Worm (Caenorhabditis elegans) whole organism, midembryonic: Measurements from ENCODE around the gene fil-1.

Source experiments
- T22C8.4 ChIP-seq: fragments of 200-800 bp; sonication (Bioruptor generic); IDR thresholded peaks from 2 replicates; pipeline ENCODE4 v1.3.6; 2022; ENCODE audit warnings: missing genetic modification characterization, missing compliant biosample characterization
- cog-1 ChIP-seq: sonication (generic microtip); optimal IDR thresholded peaks from 2 replicates; lab custom pipeline; 2016; ENCODE audit warnings: missing genetic modification characterization, missing compliant biosample characterization
- flt-1 ChIP-seq: fragments of 200-800 bp; sonication (Bioruptor generic); IDR thresholded peaks from 2 replicates; pipeline ENCODE4 v1.3.6; 2022; ENCODE audit warnings: missing genetic modification characterization, missing compliant biosample characterization
- klf-2 ChIP-seq: fragments of 200-800 bp; sonication (Bioruptor generic); conservative IDR thresholded peaks from 2 replicates; pipeline ENCODE4 v1.3.6; 2022; ENCODE audit warnings: missing genetic modification reagents, missing genetic modification characterization, missing compliant biosample characterization
- med-1 ChIP-seq: sonication (generic microtip); optimal IDR thresholded peaks from 2 replicates; lab custom pipeline; 2017; ENCODE audit warnings: missing genetic modification characterization, mild to moderate bottlenecking, missing compliant biosample characterization, antibody characterized with exemption, missing genetic modification reagents; ENCODE audit not compliant: insufficient read depth
- ref-1 ChIP-seq: fragments of 200-800 bp; sonication (Bioruptor generic); conservative IDR thresholded peaks from 2 replicates; pipeline ENCODE4 v1.3.6; 2022; ENCODE audit warnings: missing genetic modification reagents, missing genetic modification characterization, missing compliant biosample characterization
- tab-1 ChIP-seq: fragments of 200-800 bp; sonication (Bioruptor generic); IDR thresholded peaks from 2 replicates; pipeline ENCODE4 v1.3.6; 2022; ENCODE audit warnings: missing genetic modification characterization, missing compliant biosample characterization
- ztf-23 ChIP-seq: fragments of 200-800 bp; sonication (Bioruptor generic); IDR thresholded peaks from 2 replicates; pipeline ENCODE4 v1.3.6; 2022; ENCODE audit warnings: missing genetic modification reagents, missing genetic modification characterization, missing compliant biosample characterization
- ztf-29 ChIP-seq: fragments of 200-800 bp; sonication (Bioruptor generic); IDR thresholded peaks from 2 replicates; pipeline ENCODE4 v1.3.6; 2022; ENCODE audit warnings: missing genetic modification reagents, missing genetic modification characterization, missing compliant biosample characterization

fil-1 gene

DNA sequence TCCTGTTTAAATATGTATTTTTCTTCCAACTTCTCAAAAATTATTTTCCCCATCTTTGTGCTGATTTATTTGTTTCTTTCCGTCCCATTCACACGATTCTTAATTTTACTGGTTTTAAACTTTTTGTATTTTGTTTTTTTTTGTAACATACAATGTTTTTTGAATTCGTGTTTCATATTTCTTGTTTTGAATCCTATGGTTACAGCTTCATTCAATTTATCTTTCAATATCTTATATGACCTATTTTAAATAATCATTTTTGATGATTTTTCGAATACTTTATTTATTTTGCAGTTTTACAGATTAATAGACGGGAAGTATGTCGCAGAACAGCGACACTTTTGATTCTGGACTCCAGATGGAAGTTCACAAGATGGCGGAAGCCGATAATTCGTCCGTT, 11.2 kb downstream of the fil-1 start, which contains the start of gene hrde-2:
hrde-2 (plus strand) TSS at position 301 of the 400 bp plus-strand sequence.
- TF ChIP-seq ztf-23 (GFP tag; lab: Robert Waterston, UW) (no peak), klf-2 (no peak), cog-1 (no peak), flt-1 (GFP tag; lab: Robert Waterston, UW) (no peak), ztf-29 (no peak), ref-1 (GFP tag; lab: Robert Waterston, UW) (no peak), T22C8.4 (GFP tag; lab: Robert Waterston, UW) (no peak), med-1 (GFP tag; lab: Kevin White, UChicago) (no peak), tab-1 (GFP tag; lab: Robert Waterston, UW) (no peak)

DNA sequence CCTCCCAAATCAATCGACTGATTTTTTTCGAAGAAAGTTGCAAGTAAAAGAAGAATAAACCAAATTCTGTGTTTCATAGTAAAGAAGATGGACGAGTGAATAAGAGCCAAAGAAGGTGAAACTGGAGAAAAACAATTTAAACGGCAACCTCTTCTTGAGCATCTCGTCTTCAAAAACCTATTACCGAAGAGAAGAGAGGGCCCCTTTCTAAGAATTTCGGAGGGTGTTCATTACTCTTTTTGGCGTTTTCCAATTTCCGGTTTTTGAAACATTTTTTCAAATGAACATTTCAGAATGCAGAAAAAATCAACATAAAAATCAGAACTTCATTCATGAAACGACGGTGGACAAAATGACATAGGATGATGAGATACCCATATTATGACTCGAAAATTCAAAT, 17.9 kb downstream of the fil-1 start, which contains the start of gene nmr-2:
nmr-2 (minus strand) TSS at position 101 of the 400 bp plus-strand sequence.
- TF ChIP-seq tab-1 (GFP tag; lab: Robert Waterston, UW) = no peak
- no peak for TF ChIP-seq ztf-23 (GFP tag; lab: Robert Waterston, UW)
- TF ChIP-seq cog-1 = no peak
- no peak for TF ChIP-seq T22C8.4 (GFP tag; lab: Robert Waterston, UW)
- no peak for TF ChIP-seq med-1 (GFP tag; lab: Kevin White, UChicago)
- TF ChIP-seq klf-2 = no peak
- no peak for TF ChIP-seq ref-1 (GFP tag; lab: Robert Waterston, UW)
- TF ChIP-seq flt-1 (GFP tag; lab: Robert Waterston, UW) = no peak
- no peak for TF ChIP-seq ztf-29

DNA sequence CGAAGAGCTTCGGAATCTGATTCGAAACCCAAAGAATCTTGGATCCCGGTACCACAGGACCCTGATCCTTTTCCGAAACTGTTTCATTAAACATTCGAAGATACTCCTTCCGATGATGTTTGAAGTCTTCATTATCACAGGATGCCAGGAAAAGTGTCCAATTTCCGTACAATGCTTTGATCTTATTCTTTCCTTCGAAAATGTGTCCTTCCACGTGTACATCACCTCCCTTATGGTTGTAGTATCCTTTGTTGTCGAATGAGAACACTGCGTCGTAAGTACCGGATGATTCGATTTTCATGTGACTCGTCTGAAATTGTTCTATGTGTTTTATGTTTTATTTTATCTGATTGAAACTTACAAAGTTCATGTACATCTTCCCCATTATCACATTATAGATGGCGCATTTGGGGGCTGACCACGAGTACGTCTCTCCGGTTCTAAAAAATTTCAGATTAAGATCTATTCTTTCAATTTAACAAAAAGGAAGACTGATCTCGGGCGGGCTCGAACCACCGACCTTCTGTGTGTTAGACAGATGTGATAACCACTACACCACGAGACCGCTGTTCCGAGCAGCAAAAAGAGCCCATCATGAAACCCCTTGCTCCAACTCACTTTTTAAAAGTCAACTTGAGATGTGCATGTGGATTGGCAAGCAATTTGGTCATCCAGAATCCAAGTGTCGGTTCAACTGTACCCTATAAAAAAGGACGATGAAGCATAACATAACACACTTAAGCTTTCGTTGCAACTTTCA, 19.1 kb downstream of the fil-1 start:
- TF ChIP-seq ztf-29 = no peak
- no peak for TF ChIP-seq med-1 (GFP tag; lab: Kevin White, UChicago)
- TF ChIP-seq tab-1 (GFP tag; lab: Robert Waterston, UW) = no peak
- no peak for TF ChIP-seq klf-2
- no peak for TF ChIP-seq cog-1
- TF ChIP-seq flt-1 (GFP tag; lab: Robert Waterston, UW) = no peak
- no peak for TF ChIP-seq ztf-23 (GFP tag; lab: Robert Waterston, UW)

DNA sequence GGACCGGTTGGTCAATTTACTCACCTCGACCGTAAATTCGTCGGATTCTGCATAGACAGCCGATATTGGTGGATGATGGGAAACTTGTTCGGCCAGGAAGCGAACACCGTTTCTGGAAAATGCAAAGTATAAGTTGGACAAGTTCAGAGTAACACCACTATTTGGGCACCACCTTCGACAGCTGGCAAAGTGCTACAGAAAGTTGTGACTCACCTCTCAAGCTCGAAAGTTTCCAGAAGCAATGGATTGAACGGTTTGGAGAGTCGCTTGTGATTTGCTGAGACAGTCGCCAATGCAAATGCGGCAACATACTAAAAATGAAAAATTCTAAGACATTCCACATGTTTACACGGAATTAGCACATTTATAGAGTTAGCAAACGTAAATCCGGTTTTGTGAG, 19.7 kb downstream of the fil-1 start:
- TF ChIP-seq tab-1 (GFP tag; lab: Robert Waterston, UW) (no peak), T22C8.4 (GFP tag; lab: Robert Waterston, UW) (no peak), flt-1 (GFP tag; lab: Robert Waterston, UW) (no peak)

DNA sequence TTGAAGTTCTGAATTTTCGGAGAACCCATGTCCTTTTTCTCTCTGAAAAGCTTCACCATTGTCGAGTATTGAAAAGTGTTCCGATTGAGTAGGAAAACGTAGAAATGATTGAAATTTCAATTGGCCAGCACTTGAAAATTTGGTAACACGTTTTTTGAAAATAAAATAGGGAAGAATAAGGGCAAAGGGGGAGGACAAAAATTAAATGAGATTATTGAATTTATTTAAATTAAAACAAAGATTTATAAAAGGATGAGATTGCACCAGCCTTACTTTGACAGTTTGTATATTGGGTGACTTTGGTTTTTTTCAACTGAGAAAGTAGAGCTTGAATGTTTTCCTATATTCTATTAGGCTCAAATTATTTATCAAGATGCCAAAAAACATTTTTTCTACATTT, 20.5 kb downstream of the fil-1 start, which contains the start of gene obr-2:
obr-2 (minus strand) TSS at position 101 of the 400 bp plus-strand sequence.
- TF ChIP-seq klf-2 (no peak), cog-1 (no peak)

DNA sequence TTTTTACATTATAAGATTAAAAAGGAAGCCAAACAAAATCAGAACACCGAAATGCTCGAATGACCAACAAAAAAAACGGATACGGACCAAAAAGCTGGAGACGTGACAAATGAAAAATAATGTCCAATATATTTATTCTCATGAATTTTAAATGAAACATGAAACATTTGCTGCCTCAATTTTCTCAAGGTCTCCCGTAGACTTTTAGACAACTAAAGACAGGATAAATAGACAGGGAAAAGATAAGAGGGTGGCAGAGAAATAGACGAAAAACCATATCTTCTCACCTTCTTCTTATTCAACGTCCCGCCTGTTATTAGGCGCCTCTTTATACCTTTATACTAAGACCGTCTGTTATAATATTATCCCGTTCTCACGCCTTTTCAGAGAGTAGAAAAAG, 22.2 kb downstream of the fil-1 start:
- TF ChIP-seq klf-2 (no peak), ztf-29 (no peak), flt-1 (GFP tag; lab: Robert Waterston, UW) (no peak), tab-1 (GFP tag; lab: Robert Waterston, UW) (no peak), T22C8.4 (GFP tag; lab: Robert Waterston, UW) (no peak), cog-1 (no peak), ref-1 (GFP tag; lab: Robert Waterston, UW) (no peak), ztf-23 (GFP tag; lab: Robert Waterston, UW) (no peak), med-1 (GFP tag; lab: Kevin White, UChicago) (no peak)

DNA sequence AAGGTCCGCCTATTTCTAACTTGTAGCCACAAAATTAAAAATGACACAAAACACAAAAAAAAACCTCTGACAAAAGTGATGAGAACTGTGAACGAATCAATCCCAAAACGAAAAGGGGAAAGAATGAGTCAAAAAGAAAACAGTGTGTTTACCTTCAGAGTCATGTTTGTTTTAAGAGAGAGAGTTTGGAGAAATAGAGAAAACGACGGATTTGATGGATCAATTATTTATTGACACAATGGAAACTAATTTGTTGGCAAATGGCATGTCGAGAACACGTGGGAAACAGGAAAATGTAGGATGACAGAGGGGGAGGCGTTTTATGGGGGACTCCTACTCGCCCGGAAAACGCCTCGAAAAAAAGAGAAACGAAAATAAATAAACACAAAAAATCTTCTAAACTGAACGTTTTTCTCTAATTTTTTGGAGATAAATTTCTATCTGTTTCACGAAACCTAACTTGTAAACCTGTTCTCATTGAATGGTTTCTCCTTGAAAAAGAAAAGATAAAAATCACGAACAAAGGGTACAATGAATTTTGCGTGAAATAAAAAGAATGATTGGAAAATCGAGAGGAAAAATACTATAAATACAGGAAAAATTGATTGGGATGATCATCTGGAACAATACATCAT, 23.3 kb downstream of the fil-1 start:
- TF ChIP-seq ztf-23 (GFP tag; lab: Robert Waterston, UW) (no peak), ztf-29 (no peak), med-1 (GFP tag; lab: Kevin White, UChicago) (no peak), T22C8.4 (GFP tag; lab: Robert Waterston, UW) (no peak), tab-1 (GFP tag; lab: Robert Waterston, UW) (no peak), cog-1 (no peak), flt-1 (GFP tag; lab: Robert Waterston, UW) (no peak), klf-2 (no peak), ref-1 (GFP tag; lab: Robert Waterston, UW) (no peak)

DNA sequence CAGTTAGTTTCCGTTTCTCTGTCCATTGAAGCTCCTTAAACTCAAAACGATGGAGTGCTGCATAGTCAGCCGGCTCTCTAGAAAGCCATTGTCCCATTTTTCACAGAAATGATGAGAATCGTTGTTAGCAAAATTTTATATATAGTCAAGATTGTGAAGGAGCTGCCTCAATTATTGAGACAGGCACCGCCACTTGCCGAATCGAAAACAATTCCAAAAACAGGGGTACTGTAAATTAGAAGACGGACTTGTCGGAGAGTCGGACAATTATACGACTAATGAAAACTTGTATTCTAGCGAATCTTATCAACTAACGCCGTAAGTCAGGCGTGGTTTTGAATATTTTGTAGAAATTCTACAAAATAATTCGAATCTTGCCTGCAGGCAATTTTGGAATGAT, 26.6 kb downstream of the fil-1 start, which contains the start of gene F14H8.2:
F14H8.2 (minus strand) TSS at position 101 of the 400 bp plus-strand sequence.
- TF ChIP-seq med-1 (GFP tag; lab: Kevin White, UChicago) = no peak
- no peak for TF ChIP-seq T22C8.4 (GFP tag; lab: Robert Waterston, UW)
- no peak for TF ChIP-seq ztf-29
- TF ChIP-seq ztf-23 (GFP tag; lab: Robert Waterston, UW) = no peak
- no peak for TF ChIP-seq ref-1 (GFP tag; lab: Robert Waterston, UW)
- TF ChIP-seq klf-2 = no peak
- no peak for TF ChIP-seq cog-1
- TF ChIP-seq tab-1 (GFP tag; lab: Robert Waterston, UW) = no peak
- TF ChIP-seq flt-1 (GFP tag; lab: Robert Waterston, UW) = no peak

DNA sequence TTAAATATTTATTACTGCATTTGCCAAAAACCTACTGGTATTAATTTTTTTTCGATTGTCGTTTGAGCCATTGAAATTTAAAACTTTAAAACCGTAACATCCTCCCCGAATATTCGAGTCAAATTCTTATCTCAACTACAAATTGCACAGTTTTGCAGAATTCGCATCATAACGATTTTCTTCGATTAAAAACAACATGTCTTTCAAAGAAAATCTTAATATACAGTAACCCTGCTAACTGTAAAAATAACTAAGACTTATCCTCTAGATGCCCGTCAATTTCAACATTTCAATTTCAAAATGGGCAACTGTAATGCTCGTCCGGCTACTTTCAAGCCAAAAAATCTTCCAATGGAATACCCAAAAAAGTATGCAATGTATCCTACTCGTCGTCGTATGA, 27.1 kb downstream of the fil-1 start, which contains the start of gene F14H8.5:
F14H8.5 (plus strand) TSS at position 301 of the 400 bp plus-strand sequence.
- TF ChIP-seq tab-1 (GFP tag; lab: Robert Waterston, UW) = no peak
- no peak for TF ChIP-seq ztf-29
- TF ChIP-seq ztf-23 (GFP tag; lab: Robert Waterston, UW) = no peak
- TF ChIP-seq ref-1 (GFP tag; lab: Robert Waterston, UW) = no peak
- no peak for TF ChIP-seq flt-1 (GFP tag; lab: Robert Waterston, UW)
- no peak for TF ChIP-seq klf-2
- TF ChIP-seq cog-1 = no peak
- TF ChIP-seq T22C8.4 (GFP tag; lab: Robert Waterston, UW) = no peak
- no peak for TF ChIP-seq med-1 (GFP tag; lab: Kevin White, UChicago)
